Fruit fly (Drosophila melanogaster): ENCODE data around the gene CG15343.

CG15343 gene

DNA sequence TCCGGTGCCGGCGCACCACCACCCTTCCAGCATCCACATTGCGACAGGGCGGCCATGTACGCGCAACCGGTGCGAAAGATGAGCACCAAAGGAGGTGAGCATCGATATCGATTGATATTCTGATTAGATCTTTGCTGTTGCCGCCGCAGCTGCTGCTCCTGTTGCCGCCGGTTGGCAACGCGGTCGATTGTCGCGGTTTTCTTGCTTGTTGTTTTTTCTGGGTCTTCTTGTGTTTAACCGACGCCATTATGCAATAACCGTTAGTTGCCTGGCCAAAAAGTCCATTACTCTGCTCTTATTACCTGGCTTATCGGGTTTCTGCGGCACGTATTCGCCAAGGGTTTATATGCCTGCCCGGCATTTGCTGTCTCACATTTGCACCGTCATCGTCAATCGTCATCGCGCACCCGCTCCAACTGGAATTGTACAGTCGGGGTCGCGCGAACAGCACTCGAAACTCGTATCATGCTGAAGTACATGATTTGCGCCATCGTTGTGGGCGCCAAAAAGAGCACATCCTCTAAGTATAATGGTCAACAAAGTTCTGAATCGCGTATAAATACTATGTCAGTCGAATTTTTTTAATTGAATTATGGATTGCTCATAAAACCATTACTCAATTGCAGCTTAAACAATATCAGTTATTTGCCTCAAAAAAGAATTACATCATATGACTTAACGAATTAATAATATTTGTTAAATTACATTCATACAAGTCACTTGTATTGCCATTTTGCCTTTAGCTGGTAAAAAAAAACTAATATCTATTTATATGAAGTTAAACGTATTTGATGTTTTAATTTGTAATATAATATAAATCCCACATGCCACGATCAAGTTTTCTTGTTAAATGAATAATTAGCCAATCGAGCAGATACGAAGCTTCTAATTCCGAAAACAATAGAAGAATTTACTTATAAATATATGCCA, 29.4 kb downstream of the CG15343 start, which contains the start of gene sni (continued):
- TF ChIP-seq topi (GFP tag; optimal IDR thresholded peaks at IDR 0.05) = peak; percentile 65
- TF ChIP-seq Sox102F (GFP tag; optimal IDR thresholded peaks at IDR 0.05) = peak; percentile 63
- no peak for TF ChIP-seq CG11294 (GFP tag; IDR thresholded peaks at IDR 0.05)
- TF ChIP-seq eg (GFP tag; IDR thresholded peaks at IDR 0.05) = peak; percentile 48; the same call in 1 of the 3 replicates
- no peak for TF ChIP-seq CG9139 (GFP tag; optimal IDR thresholded peaks at IDR 0.05)
- TF ChIP-seq CG6808 (GFP tag; optimal IDR thresholded peaks at IDR 0.05) = peak; percentile 4
- TF ChIP-seq cyc (GFP tag; optimal IDR thresholded peaks at IDR 0.05) = peak; percentile 53
- TF ChIP-seq CG16779 (tag; optimal IDR thresholded peaks at IDR 0.05) = peak; percentile 13
- peak; percentile 53 for TF ChIP-seq CG3919 (GFP tag; optimal IDR thresholded peaks at IDR 0.05)
- no peak for TF ChIP-seq CG6854 (GFP tag; optimal IDR thresholded peaks at IDR 0.05)
- peak; percentile 65 for TF ChIP-seq CG32006 (GFP tag; optimal IDR thresholded peaks at IDR 0.05)
- TF ChIP-seq CG11902 (GFP tag; optimal IDR thresholded peaks at IDR 0.05) = peak; percentile 23
- peak; percentile 35 for TF ChIP-seq Eip75B (GFP tag; optimal IDR thresholded peaks at IDR 0.05)
- TF ChIP-seq esn (GFP tag; optimal IDR thresholded peaks at IDR 0.05) = peak; percentile 72
- TF ChIP-seq Hr38 (GFP tag; optimal IDR thresholded peaks at IDR 0.05) = no peak
- TF ChIP-seq svp (GFP tag) = peak; percentile 86
- TF ChIP-seq fd59A (GFP tag; optimal IDR thresholded peaks at IDR 0.05) = no peak
- TF ChIP-seq CG6276 (GFP tag; optimal IDR thresholded peaks at IDR 0.05) = no peak
- no peak for TF ChIP-seq CG8119 (GFP tag; IDR thresholded peaks at IDR 0.05)
- TF ChIP-seq dac (GFP tag; optimal IDR thresholded peaks at IDR 0.05) = no peak
- TF ChIP-seq Eip93F (GFP tag; optimal IDR thresholded peaks at IDR 0.05) = no peak
- TF ChIP-seq fd85E (GFP tag; optimal IDR thresholded peaks at IDR 0.05) = no peak
- TF ChIP-seq Met (GFP tag; optimal IDR thresholded peaks at IDR 0.05) = peak; percentile 63
- peak; percentile 8 for TF ChIP-seq CG7368 (GFP tag; optimal IDR thresholded peaks at IDR 0.05)
- no peak for TF ChIP-seq CG4318 (GFP tag; optimal IDR thresholded peaks at IDR 0.05)
- TF ChIP-seq CG8632 (GFP tag; optimal IDR thresholded peaks at IDR 0.05) = peak; percentile 24
- TF ChIP-seq fkh (GFP tag; optimal IDR thresholded peaks at IDR 0.05) = no peak
- TF ChIP-seq acj6 (GFP tag; optimal IDR thresholded peaks at IDR 0.05) = peak; percentile 48
- TF ChIP-seq Sox14 (GFP tag; optimal IDR thresholded peaks at IDR 0.05) = peak; percentile 44
- no peak for TF ChIP-seq CG8319 (GFP tag; optimal IDR thresholded peaks at IDR 0.05)

dm6 chrX:8243251-8243650, 30.4 kb downstream of the CG15343 start:
- peak; percentile 65 for TF ChIP-seq vri (GFP tag; optimal IDR thresholded peaks at IDR 0.05)
- no peak for TF ChIP-seq CG9139 (GFP tag; optimal IDR thresholded peaks at IDR 0.05)

- TF ChIP-seq CG34406 (GFP tag; optimal IDR thresholded peaks at IDR 0.05) = no peak
- no peak for TF ChIP-seq spab (GFP tag; optimal IDR thresholded peaks at IDR 0.05)
- no peak for TF ChIP-seq lz (GFP tag; optimal IDR thresholded peaks at IDR 0.05)
- no peak for TF ChIP-seq CG11294 (GFP tag; IDR thresholded peaks at IDR 0.05)
- TF ChIP-seq net (GFP tag; optimal IDR thresholded peaks at IDR 0.05) = no peak
- TF ChIP-seq CG9139 (GFP tag; optimal IDR thresholded peaks at IDR 0.05) = no peak
- no peak for TF ChIP-seq achi (GFP tag; optimal IDR thresholded peaks at IDR 0.05)
- no peak for TF ChIP-seq acj6 (GFP tag; optimal IDR thresholded peaks at IDR 0.05)
- no peak for TF ChIP-seq Sox102F (GFP tag; optimal IDR thresholded peaks at IDR 0.05)
- TF ChIP-seq CG6808 (GFP tag; optimal IDR thresholded peaks at IDR 0.05) = no peak
- TF ChIP-seq Ets21C (GFP tag; optimal IDR thresholded peaks at IDR 0.05) = no peak
- no peak; the same call in 2 of the 3 replicates for TF ChIP-seq CG6163 (GFP tag; IDR thresholded peaks at IDR 0.05)
- TF ChIP-seq Eip93F (GFP tag; optimal IDR thresholded peaks at IDR 0.05) = no peak
- peak; percentile 35 for TF ChIP-seq Sox14 (GFP tag; optimal IDR thresholded peaks at IDR 0.05)
- no peak for TF ChIP-seq CG4318 (GFP tag; optimal IDR thresholded peaks at IDR 0.05)
- TF ChIP-seq CG1621 (tag; optimal IDR thresholded peaks at IDR 0.05) = peak; percentile 5
- TF ChIP-seq esn (GFP tag; optimal IDR thresholded peaks at IDR 0.05) = no peak
- TF ChIP-seq CG10669 (GFP tag; optimal IDR thresholded peaks at IDR 0.05) = no peak
- peak; percentile 13 for TF ChIP-seq dsx (GFP tag; optimal IDR thresholded peaks at IDR 0.05; ENCODE audit: poor library complexity, severe bottlenecking)
- TF ChIP-seq Eip78C (GFP tag) = peak; percentile 23
- TF ChIP-seq svp (GFP tag) = no peak
- TF ChIP-seq vri (GFP tag; optimal IDR thresholded peaks at IDR 0.05) = peak; percentile 4
- peak; percentile 9 to 33 for TF ChIP-seq ss (GFP tag; optimal IDR thresholded peaks at IDR 0.05)
- no peak for TF ChIP-seq CG11762 (GFP tag; optimal IDR thresholded peaks at IDR 0.05; ENCODE audit: insufficient read depth)
- no peak for TF ChIP-seq Smox (GFP tag; optimal IDR thresholded peaks at IDR 0.05)
- no peak for TF ChIP-seq Blimp-1 (GFP tag; optimal IDR thresholded peaks at IDR 0.05)
These were observed 31.3 kb downstream of the CG15343 start, which contains the start of gene Trxr1 for dm6 chrX:8242298-8242697. TSS of gene Trxr1 (plus strand) at chrX:8242528.

Data from whole organism, prepupa.